Fruit fly (Drosophila melanogaster) Kc167 (cell line): Measurements from ENCODE around the gene Elovl7.

Source experiments
- psq ChIP-seq: fragments of >200 bp; optimal IDR thresholded peaks from 2 replicates; lab custom pipeline; 2017; ENCODE audit warnings: missing external identifiers
- ttk ChIP-seq: sonication (Bioruptor generic); optimal IDR thresholded peaks from 2 replicates; lab custom pipeline; 2017; ENCODE audit warnings: missing external identifiers

DNA sequence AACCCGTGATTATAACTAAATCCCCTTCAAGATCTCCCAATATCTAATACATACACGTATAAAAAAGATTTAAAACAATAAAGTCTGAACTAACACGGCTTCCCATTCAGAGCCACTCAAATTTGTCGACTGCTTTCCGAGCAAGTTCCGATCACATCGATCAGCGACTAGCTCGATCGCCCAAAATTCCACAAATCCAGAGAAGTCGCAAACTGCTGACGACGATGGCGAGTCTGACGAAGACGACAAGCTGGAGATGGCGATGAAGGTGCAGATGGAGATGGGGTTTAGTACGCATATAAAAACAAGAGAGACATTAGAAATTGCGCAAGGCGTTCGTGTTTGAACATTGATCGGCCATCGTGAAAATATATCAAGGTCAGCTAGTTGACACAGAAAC, 3.1 kb upstream of the Elovl7 start:
- TF ChIP-seq ttk (lab: Kevin White, UChicago) (no peak), psq (lab: Kevin White, UChicago) (no peak)
